Worm (Caenorhabditis elegans): ENCODE measurements around the gene dhc-4.
"Not testable (repeated sequence)": the region's sequence is repeated elsewhere in the genome, so short reads cannot be mapped to it uniquely, and the experiment has no call there.

dhc-4 gene

ce11 chrIII:11029337-11029736 lies 59.6 kb downstream of the dhc-4 start, which contains the start of gene Y48A6B.8:
Y48A6B.8 (minus strand) TSS chrIII:11029437.
- TF ChIP-seq unc-62 (GFP tag; optimal IDR thresholded peaks at IDR 0.05), result not testable (repeated sequence)

DNA sequence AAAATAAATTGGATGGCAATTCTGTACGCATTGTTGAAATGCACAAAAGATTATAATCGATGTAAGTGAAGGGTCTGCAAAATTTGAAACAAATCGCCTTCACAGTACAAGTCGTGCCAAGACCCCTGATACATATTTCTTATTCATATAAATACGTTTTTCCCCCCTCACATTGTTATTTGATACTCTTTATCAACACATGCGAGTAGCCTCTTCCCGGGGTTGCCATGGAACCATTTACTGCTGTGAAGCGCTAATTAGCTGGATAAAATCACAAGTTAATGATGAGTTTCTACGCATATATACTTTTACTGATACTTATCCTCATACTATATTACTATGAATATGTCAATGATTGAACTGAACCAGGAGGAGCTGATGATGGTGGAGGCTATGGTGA lies 61.6 kb downstream of the dhc-4 start, which contains the start of gene Y48A6B.14:
Gene Y48A6B.14 (plus strand): TSS at position 301 of the 400 bp plus-strand sequence.
- no peak for TF ChIP-seq unc-62 (GFP tag; optimal IDR thresholded peaks at IDR 0.05)

- no peak for TF ChIP-seq unc-62 (GFP tag; optimal IDR thresholded peaks at IDR 0.05)
Observed at ce11 chrIII:11032872-11033271, 63.1 kb downstream of the dhc-4 start, which contains the start of gene Y48A6B.9. Y48A6B.9 (plus strand) TSS chrIII:11033172.

ce11 chrIII:11036132-11036531 lies 66.4 kb downstream of the dhc-4 start:
- no peak for TF ChIP-seq unc-62 (GFP tag; optimal IDR thresholded peaks at IDR 0.05)

DNA sequence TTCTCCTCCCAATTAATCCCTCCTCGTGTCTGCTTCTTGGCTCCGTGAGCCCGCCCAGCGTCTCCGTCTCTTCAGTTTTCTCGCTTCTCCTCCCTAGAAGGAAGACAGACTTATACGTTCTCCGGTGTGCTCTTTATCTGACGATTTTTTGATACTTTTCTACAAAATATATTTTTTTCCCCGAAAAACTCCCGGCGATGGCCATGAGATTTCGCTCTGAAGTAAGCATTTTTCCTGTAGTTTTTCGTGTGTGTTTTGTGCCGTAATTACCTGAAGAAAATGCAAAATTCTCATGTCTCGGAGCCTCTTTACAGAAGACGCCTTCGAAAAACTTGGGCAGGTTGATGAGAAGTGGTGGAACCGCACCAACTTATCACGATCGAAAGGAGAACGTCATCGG lies 66.9 kb downstream of the dhc-4 start, which contains the start of gene spat-2:
Gene spat-2 (plus strand): TSS at position 301 of the 400 bp plus-strand sequence.
- no peak for TF ChIP-seq unc-62 (GFP tag; optimal IDR thresholded peaks at IDR 0.05)

DNA sequence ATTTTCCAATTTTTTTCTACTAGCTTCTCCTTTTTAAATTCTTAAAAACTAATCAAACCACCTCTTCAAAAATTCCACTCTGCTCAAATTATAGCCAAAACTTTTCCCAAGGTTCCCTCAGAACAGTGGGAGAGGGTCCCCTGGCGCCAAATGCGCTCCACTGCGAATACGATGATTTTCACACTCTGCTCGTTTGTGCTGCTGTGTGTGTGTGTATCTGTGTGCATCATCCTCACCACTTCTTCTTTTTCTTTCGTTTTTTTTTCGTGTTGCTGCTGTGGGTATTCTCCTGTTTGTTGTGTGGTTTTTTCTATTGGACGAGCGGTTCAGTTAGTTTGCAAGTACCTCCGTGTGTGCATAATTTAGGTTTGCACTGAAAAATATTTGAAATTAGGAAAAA lies 69.5 kb downstream of the dhc-4 start:
- no peak for TF ChIP-seq unc-62 (GFP tag; optimal IDR thresholded peaks at IDR 0.05)

- TF ChIP-seq unc-62 (GFP tag; optimal IDR thresholded peaks at IDR 0.05), result no peak
Observed at ce11 chrIII:11040606-11041005, 70.9 kb downstream of the dhc-4 start.

Measured in whole organism, dauer.